Fruit fly (Drosophila melanogaster) S2 (cell line): Measurements from ENCODE around the gene Syt14.

ENCODE experiments used
- CG8478 ChIP-seq: fragments of >200 bp; optimal IDR thresholded peaks from 2 replicates; lab custom pipeline; 2018
- CTCF ChIP-seq, 2 experiments: fragments of >200 bp; optimal IDR thresholded peaks; 2 replicates each; lab custom pipeline; 2018

DNA sequence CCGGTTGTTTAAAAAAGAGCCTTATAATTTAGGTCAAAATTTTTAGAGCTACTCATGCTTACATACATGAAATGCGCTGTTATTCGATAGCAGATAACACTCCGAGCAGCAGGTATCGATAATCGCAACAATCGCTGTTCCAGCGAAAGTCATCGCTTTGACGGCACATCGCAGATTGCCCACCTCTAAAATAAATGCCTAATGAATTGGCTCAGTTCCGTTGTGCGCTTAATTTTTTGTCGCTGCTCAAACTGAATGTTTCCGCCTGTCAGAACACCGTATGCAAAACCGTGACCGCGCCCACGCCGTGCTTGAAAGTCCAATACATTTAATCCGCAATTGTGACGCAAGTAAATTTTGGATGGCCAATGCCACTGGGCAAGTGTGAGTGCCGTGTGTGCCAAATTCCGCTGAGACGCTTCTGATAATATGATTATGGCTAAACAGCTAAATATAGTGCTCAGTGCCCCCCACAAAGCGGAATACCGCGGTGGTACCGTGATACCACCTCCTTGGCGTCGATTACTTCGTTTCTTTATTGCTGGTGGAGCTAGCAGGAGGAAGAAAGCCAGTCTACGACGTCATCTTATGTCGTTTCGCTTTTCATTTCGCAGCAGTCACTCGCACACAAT, 754 bp upstream of the Syt14 start, which contains the start of gene CG9795:
- TF ChIP-seq CTCF (optimal IDR thresholded peaks at IDR 0.05; lab: Kevin White, UChicago) (no peak), CG8478 (lab: Kevin White, UChicago) (no peak)
